Fruit fly (Drosophila melanogaster) whole organism, embryonic: ENCODE data around the gene Tcs4.

Experiments used
- B-H1 ChIP-seq: fragments of 200-800 bp; sonication (Bioruptor generic); IDR thresholded peaks from 3 replicates; pipeline ENCODE4 v1.3.6; 2022; ENCODE audit warnings: missing biosample characterization, missing genetic modification characterization
- sisA ChIP-seq: fragments of 200-800 bp; sonication (Bioruptor generic); IDR thresholded peaks from 2 replicates; pipeline ENCODE4 v1.3.6; 2022; ENCODE audit warnings: missing biosample characterization, missing genetic modification characterization

- TF ChIP-seq B-H1 (GFP tag; lab: Robert Waterston, UW) (no peak), sisA (GFP tag; lab: Robert Waterston, UW) (no peak)
Observed at dm6 chrX:19730844-19731243, 29.3 kb upstream of the Tcs4 start, which contains the start of gene AP-1-2beta.
